Worm (Caenorhabditis elegans): ENCODE results near the gene dhs-22.

ce11 chrV:14409905-14410304 is 11.3 kb downstream of the dhs-22 start:
- TF ChIP-seq unc-62 (GFP tag; optimal IDR thresholded peaks at IDR 0.05) (no peak), sptf-1 (tag; optimal IDR thresholded peaks at IDR 0.05) (no peak), lsy-2 (tag; optimal IDR thresholded peaks at IDR 0.05) (no peak), unc-39 (tag; optimal IDR thresholded peaks at IDR 0.05) (no peak), nhr-237 (tag; optimal IDR thresholded peaks at IDR 0.05) (no peak), lin-13 (tag; optimal IDR thresholded peaks at IDR 0.05) (no peak), nhr-28 (tag; optimal IDR thresholded peaks at IDR 0.05) (no peak), bed-3 (GFP tag; optimal IDR thresholded peaks at IDR 0.05) (no peak), mep-1 (tag; optimal IDR thresholded peaks at IDR 0.05) (no peak), nhr-12 (tag; optimal IDR thresholded peaks at IDR 0.05) (no peak), snpc-4 (tag; optimal IDR thresholded peaks at IDR 0.05) (no peak), ceh-39 (tag; optimal IDR thresholded peaks at IDR 0.05) (no peak), hlh-1 (tag; optimal IDR thresholded peaks at IDR 0.05) (no peak)
